Fruit fly (Drosophila melanogaster) whole organism, embryonic: ENCODE data around the gene CG43610.

Source experiments
- B-H2 ChIP-seq: fragments of 200-800 bp; sonication (Bioruptor generic); optimal IDR thresholded peaks from 2 replicates; lab custom pipeline; 2018; ENCODE audit warnings: missing biosample characterization, mild to moderate bottlenecking, missing genetic modification characterization
- Bteb2 ChIP-seq: fragments of 200-800 bp; sonication (Bioruptor generic); optimal IDR thresholded peaks from 2 replicates; lab custom pipeline; 2016; ENCODE audit warnings: missing biosample characterization, missing genetic modification characterization
- CG11085 ChIP-seq: fragments of 200-800 bp; sonication (Bioruptor generic); IDR thresholded peaks from 2 replicates; pipeline ENCODE4 v1.3.6; 2022; ENCODE audit warnings: missing biosample characterization, missing genetic modification characterization
- CG12071 ChIP-seq: fragments of 200-800 bp; sonication (Bioruptor generic); optimal IDR thresholded peaks from 3 replicates; lab custom pipeline; 2018; ENCODE audit warnings: missing biosample characterization, mild to moderate bottlenecking, missing genetic modification characterization
- CG12391 ChIP-seq: fragments of 200-800 bp; sonication (Bioruptor generic); optimal IDR thresholded peaks from 3 replicates; lab custom pipeline; 2018; ENCODE audit warnings: missing biosample characterization, mild to moderate bottlenecking, missing genetic modification characterization, moderate library complexity
- CG12942 ChIP-seq: fragments of 200-800 bp; sonication (Bioruptor generic); optimal IDR thresholded peaks from 3 replicates; lab custom pipeline; 2016; ENCODE audit warnings: missing biosample characterization, missing genetic modification characterization
- CG13624 ChIP-seq: fragments of 200-800 bp; sonication (Bioruptor generic); optimal IDR thresholded peaks from 2 replicates; lab custom pipeline; 2016; ENCODE audit warnings: missing biosample characterization, missing genetic modification characterization
- CG17385 ChIP-seq: fragments of 200-800 bp; sonication (Bioruptor generic); optimal IDR thresholded peaks from 3 replicates; lab custom pipeline; 2018; ENCODE audit warnings: missing biosample characterization, mild to moderate bottlenecking, missing genetic modification characterization
- CG18011 ChIP-seq: fragments of 200-800 bp; sonication (Bioruptor generic); optimal IDR thresholded peaks from 2 replicates; lab custom pipeline; 2017; ENCODE audit warnings: missing biosample characterization, missing genetic modification characterization, mild to moderate bottlenecking, moderate library complexity, missing genotype
- CG2199 ChIP-seq: fragments of 200-800 bp; sonication (Bioruptor generic); IDR thresholded peaks from 3 replicates; pipeline ENCODE4 v1.3.6; 2022; ENCODE audit warnings: missing biosample characterization, missing genetic modification characterization
- CG33557 ChIP-seq: fragments of 200-800 bp; sonication (Bioruptor generic); optimal IDR thresholded peaks from 2 replicates; lab custom pipeline; 2019; ENCODE audit warnings: missing biosample characterization, mild to moderate bottlenecking, missing genetic modification characterization, moderate library complexity
- CG3995 ChIP-seq: fragments of 200-800 bp; sonication (Bioruptor generic); optimal IDR thresholded peaks from 3 replicates; lab custom pipeline; 2016; ENCODE audit warnings: missing biosample characterization, missing genetic modification characterization
- CG4282 ChIP-seq: fragments of 200-800 bp; sonication (Bioruptor generic); optimal IDR thresholded peaks from 2 replicates; lab custom pipeline; 2016; ENCODE audit warnings: missing biosample characterization, missing genetic modification characterization
- CG4617 ChIP-seq: fragments of 200-800 bp; sonication (Bioruptor generic); optimal IDR thresholded peaks from 3 replicates; lab custom pipeline; 2016; ENCODE audit warnings: missing biosample characterization, missing genetic modification characterization, borderline replicate concordance
- CG4730 ChIP-seq: fragments of 200-800 bp; sonication (Bioruptor generic); IDR thresholded peaks from 2 replicates; pipeline ENCODE4 v1.3.6; 2022; ENCODE audit warnings: missing biosample characterization, missing genetic modification characterization
- CG6791 ChIP-seq: fragments of 200-800 bp; sonication (Bioruptor generic); IDR thresholded peaks from 3 replicates; pipeline ENCODE4 v1.3.6; 2022; ENCODE audit warnings: missing biosample characterization, missing genetic modification characterization; ENCODE audit not compliant: partially characterized antibody
- CG7839 ChIP-seq: fragments of 200-800 bp; sonication (Bioruptor generic); optimal IDR thresholded peaks from 3 replicates; lab custom pipeline; 2018; ENCODE audit warnings: missing biosample characterization, mild to moderate bottlenecking, missing genetic modification characterization, moderate library complexity
- CG8359 ChIP-seq: fragments of 200-800 bp; sonication (Bioruptor generic); optimal IDR thresholded peaks from 2 replicates; lab custom pipeline; 2017; ENCODE audit warnings: missing biosample characterization, mild to moderate bottlenecking, missing genetic modification characterization, borderline replicate concordance
- Dip2 ChIP-seq: fragments of 200-800 bp; sonication (Bioruptor generic); IDR thresholded peaks from 2 replicates; pipeline ENCODE4 v1.3.6; 2022; ENCODE audit warnings: missing biosample characterization, missing genetic modification characterization
- Doc3 ChIP-seq: fragments of 200-800 bp; sonication (Bioruptor generic); IDR thresholded peaks from 3 replicates; pipeline ENCODE4 v1.3.6; 2022; ENCODE audit warnings: missing biosample characterization, missing genetic modification characterization; ENCODE audit not compliant: partially characterized antibody
- Elba2 ChIP-seq: fragments of 200-800 bp; sonication (Bioruptor generic); optimal IDR thresholded peaks from 3 replicates; lab custom pipeline; 2016; ENCODE audit warnings: missing biosample characterization, missing genetic modification characterization
- Mrtf ChIP-seq: fragments of 200-800 bp; sonication (Bioruptor generic); IDR thresholded peaks from 3 replicates; pipeline ENCODE4 v1.3.6; 2022; ENCODE audit warnings: missing biosample characterization, missing genetic modification characterization
- NFAT ChIP-seq: fragments of 200-800 bp; sonication (Bioruptor generic); IDR thresholded peaks from 2 replicates; pipeline ENCODE4 v1.3.6; 2022; ENCODE audit warnings: missing biosample characterization, missing genetic modification characterization
- Poxn ChIP-seq: fragments of 200-800 bp; sonication (Bioruptor generic); IDR thresholded peaks from 2 replicates; pipeline ENCODE4 v1.3.6; 2022; ENCODE audit warnings: missing biosample characterization, missing genetic modification characterization
- Rx ChIP-seq: fragments of 200-800 bp; sonication (Bioruptor generic); IDR thresholded peaks from 2 replicates; pipeline ENCODE4 v1.3.6; 2022; ENCODE audit warnings: missing biosample characterization, missing genetic modification characterization
- Scr ChIP-seq: fragments of 200-800 bp; sonication (Bioruptor generic); IDR thresholded peaks from 2 replicates; pipeline ENCODE4 v1.3.6; 2022; ENCODE audit warnings: missing biosample characterization, missing genetic modification characterization; ENCODE audit not compliant: partially characterized antibody
- TFAM ChIP-seq: fragments of 200-800 bp; sonication (Bioruptor generic); optimal IDR thresholded peaks from 2 replicates; lab custom pipeline; 2017; ENCODE audit warnings: missing biosample characterization, missing genetic modification characterization, inconsistent platforms
- Vsx1 ChIP-seq: fragments of 200-800 bp; sonication (Bioruptor generic); optimal IDR thresholded peaks from 2 replicates; lab custom pipeline; 2017; ENCODE audit warnings: missing biosample characterization, mild to moderate bottlenecking, missing genetic modification characterization, missing genetic modification reagents
- Xbp1 ChIP-seq: fragments of 200-800 bp; sonication (Bioruptor generic); optimal IDR thresholded peaks from 3 replicates; lab custom pipeline; 2016; ENCODE audit warnings: missing biosample characterization, mild to moderate bottlenecking, missing genetic modification characterization
- ara ChIP-seq: fragments of 200-800 bp; sonication (Bioruptor generic); IDR thresholded peaks from 2 replicates; pipeline ENCODE4 v1.3.6; 2022; ENCODE audit warnings: missing biosample characterization, missing genetic modification characterization
- ash1 ChIP-seq: fragments of 200-800 bp; sonication (Bioruptor generic); optimal IDR thresholded peaks from 2 replicates; lab custom pipeline; 2018; ENCODE audit warnings: missing biosample characterization, mild to moderate bottlenecking, missing genetic modification characterization
- ato ChIP-seq: fragments of 200-800 bp; sonication (Bioruptor generic); IDR thresholded peaks from 2 replicates; pipeline ENCODE4 v1.3.6; 2022; ENCODE audit warnings: missing biosample characterization, missing genetic modification characterization; ENCODE audit not compliant: partially characterized antibody
- bcd ChIP-seq: fragments of 200-800 bp; sonication (Bioruptor generic); optimal IDR thresholded peaks from 2 replicates; lab custom pipeline; 2017; ENCODE audit warnings: missing biosample characterization, mild to moderate bottlenecking, missing genetic modification characterization
- chinmo ChIP-seq: fragments of 200-800 bp; sonication (Bioruptor generic); IDR thresholded peaks from 4 replicates; pipeline ENCODE4 v1.3.6; 2022; ENCODE audit warnings: missing biosample characterization, missing genetic modification characterization; ENCODE audit not compliant: partially characterized antibody
- ci ChIP-seq: fragments of 200-800 bp; sonication (Bioruptor generic); IDR thresholded peaks from 3 replicates; pipeline ENCODE4 v1.3.6; 2022; ENCODE audit warnings: missing biosample characterization, missing genetic modification characterization
- gro ChIP-seq: fragments of 200-800 bp; sonication (Bioruptor generic); optimal IDR thresholded peaks from 2 replicates; lab custom pipeline; 2016; ENCODE audit warnings: missing biosample characterization, missing genetic modification characterization
- h ChIP-seq: fragments of >200 bp; optimal IDR thresholded peaks from 2 replicates; lab custom pipeline; 2017
- jing ChIP-seq: fragments of 200-800 bp; sonication (Bioruptor generic); optimal IDR thresholded peaks from 2 replicates; lab custom pipeline; 2018; ENCODE audit warnings: missing biosample characterization, mild to moderate bottlenecking, missing genetic modification characterization
- nmo ChIP-seq: fragments of 200-800 bp; sonication (Bioruptor generic); optimal IDR thresholded peaks from 2 replicates; lab custom pipeline; 2018; ENCODE audit warnings: missing biosample characterization, mild to moderate bottlenecking, missing genetic modification characterization, moderate library complexity
- psq ChIP-seq: fragments of 200-800 bp; sonication (Bioruptor generic); optimal IDR thresholded peaks from 2 replicates; lab custom pipeline; 2017; ENCODE audit warnings: missing biosample characterization, missing genetic modification characterization
- run ChIP-seq: fragments of 200-800 bp; sonication (Bioruptor generic); optimal IDR thresholded peaks from 3 replicates; lab custom pipeline; 2018; ENCODE audit warnings: missing biosample characterization, mild to moderate bottlenecking, missing genetic modification characterization
- seq ChIP-seq: fragments of 200-800 bp; sonication (Bioruptor generic); IDR thresholded peaks from 2 replicates; pipeline ENCODE4 v1.3.6; 2022; ENCODE audit warnings: missing biosample characterization, missing genetic modification characterization
- slp2 ChIP-seq: fragments of 200-800 bp; sonication (Bioruptor generic); optimal IDR thresholded peaks from 2 replicates; lab custom pipeline; 2016; ENCODE audit warnings: missing biosample characterization, missing genetic modification characterization
- sug ChIP-seq: fragments of 200-800 bp; optimal IDR thresholded peaks from 2 replicates; lab custom pipeline; 2019; ENCODE audit warnings: missing biosample characterization, mild to moderate bottlenecking, missing genetic modification characterization, moderate library complexity
- ttk ChIP-seq: fragments of 200-800 bp; sonication (Bioruptor generic); IDR thresholded peaks from 2 replicates; pipeline ENCODE4 v2.1.2; 2022; ENCODE audit warnings: missing biosample characterization, missing genetic modification characterization
- twi ChIP-seq: fragments of 200-800 bp; optimal IDR thresholded peaks from 2 replicates; lab custom pipeline; 2019; ENCODE audit warnings: missing biosample characterization, mild to moderate bottlenecking, missing genetic modification characterization, moderate library complexity
- vnd ChIP-seq: fragments of 200-800 bp; sonication (Bioruptor generic); IDR thresholded peaks from 3 replicates; pipeline ENCODE4 v1.3.6; 2022; ENCODE audit warnings: missing biosample characterization, missing genetic modification characterization; ENCODE audit not compliant: partially characterized antibody
- z ChIP-seq: fragments of 200-800 bp; sonication (Bioruptor generic); IDR thresholded peaks from 3 replicates; pipeline ENCODE4 v1.3.6; 2022; ENCODE audit warnings: missing biosample characterization, missing genetic modification characterization

CG43610 gene

dm6 chr2L:6787029-6787972 lies 11.7 kb upstream of the CG43610 start (continued):
- peak; percentile 78 for TF ChIP-seq ara (GFP tag; lab: Robert Waterston, UW)
- TF ChIP-seq z (GFP tag; lab: Robert Waterston, UW) = peak; percentile 94
- TF ChIP-seq vnd (GFP tag; lab: Robert Waterston, UW) = no peak
- TF ChIP-seq jing (GFP tag; lab: Kevin White, UChicago) = peak; percentile 93
- TF ChIP-seq B-H2 (GFP tag; lab: Kevin White, UChicago) = peak; percentile 70
- TF ChIP-seq NFAT (GFP tag; lab: Robert Waterston, UW) = peak; percentile 81
- peak; percentile 78 for TF ChIP-seq Rx
- TF ChIP-seq CG6791 (GFP tag; lab: Robert Waterston, UW) = peak; percentile 45; the same call in 1 of the 3 replicates
- TF ChIP-seq CG7839 (tag; lab: Kevin White, UChicago) = peak; percentile 98
- peak; percentile 79 for TF ChIP-seq CG4730 (GFP tag; lab: Robert Waterston, UW)
- TF ChIP-seq seq = peak; percentile 89
- peak; percentile 87 for TF ChIP-seq run (tag; lab: Kevin White, UChicago)
- peak; percentile 95 for TF ChIP-seq Xbp1 (GFP tag; lab: Kevin White, UChicago)
- TF ChIP-seq slp2 (GFP tag; lab: Kevin White, UChicago) = peak; percentile 98
- TF ChIP-seq CG33557 = peak; percentile 87
- TF ChIP-seq Poxn = peak; percentile 73
- peak; percentile 87 for TF ChIP-seq CG12071 (GFP tag; lab: Kevin White, UChicago)
- peak; percentile 84 for TF ChIP-seq CG18011
- TF ChIP-seq CG4282 = peak; percentile 89
- TF ChIP-seq nmo (GFP tag; lab: Kevin White, UChicago) = peak; percentile 98
- TF ChIP-seq chinmo (GFP tag; lab: Robert Waterston, UW) = peak; percentile 94
- TF ChIP-seq Elba2 (GFP tag; lab: Kevin White, UChicago) = peak; percentile 32
- TF ChIP-seq CG17385 (GFP tag; lab: Kevin White, UChicago) = peak; percentile 91
- TF ChIP-seq gro (GFP tag; lab: Kevin White, UChicago) = peak; percentile 96
- TF ChIP-seq TFAM (GFP tag; lab: Kevin White, UChicago) = peak; percentile 72
- no peak for TF ChIP-seq h (lab: Kevin White, UChicago)
- TF ChIP-seq twi = peak; percentile 91
- TF ChIP-seq bcd (GFP tag; lab: Kevin White, UChicago) = peak; percentile 97
- TF ChIP-seq psq (GFP tag; lab: Kevin White, UChicago) = peak; percentile 74
- peak; percentile 45; the same call in 1 of the 3 replicates for TF ChIP-seq CG2199 (GFP tag; lab: Robert Waterston, UW)
- peak; percentile 97 for TF ChIP-seq CG13624
- no peak for TF ChIP-seq ato (GFP tag; lab: Robert Waterston, UW)
- peak; percentile 95 for TF ChIP-seq sug (tag; lab: Kevin White, UChicago)
- peak; percentile 55; the same call in 1 of the 2 replicates for TF ChIP-seq Dip2 (GFP tag; lab: Robert Waterston, UW)
- TF ChIP-seq CG8359 (GFP tag; lab: Kevin White, UChicago) = peak; percentile 88
- no peak for TF ChIP-seq ash1 (GFP tag; lab: Kevin White, UChicago)
- TF ChIP-seq Mrtf (GFP tag; lab: Robert Waterston, UW) = peak; percentile 78
- peak; percentile 66 for TF ChIP-seq CG11085 (GFP tag; lab: Robert Waterston, UW)
- TF ChIP-seq Vsx1 (GFP tag; lab: Kevin White, UChicago) = peak; percentile 81
- peak; percentile 79 for TF ChIP-seq CG3995 (GFP tag; lab: Kevin White, UChicago)
- TF ChIP-seq Doc3 = 0 out of 3 replicates have a peak, but pooled peaks have one; percentile 10
- peak; percentile 94 for TF ChIP-seq Bteb2 (GFP tag; lab: Kevin White, UChicago)
- TF ChIP-seq CG12942 = peak; percentile 93
- TF ChIP-seq ci (GFP tag; lab: Robert Waterston, UW) = peak; percentile 27; the same call in 2 of the 3 replicates
- TF ChIP-seq CG4617 = peak; percentile 74
- no peak; the same call in 1 of the 2 replicates for TF ChIP-seq Scr (GFP tag; lab: Robert Waterston, UW)
- TF ChIP-seq CG12391 (tag; lab: Kevin White, UChicago) = peak; percentile 95
- TF ChIP-seq ttk = peak; percentile 74
